Fruit fly (Drosophila melanogaster): ENCODE measurements around the gene Ir10a.
A peak's percentile ranks its signal among the peaks of the same experiment; 100 is the strongest.

Gene Ir10a

DNA sequence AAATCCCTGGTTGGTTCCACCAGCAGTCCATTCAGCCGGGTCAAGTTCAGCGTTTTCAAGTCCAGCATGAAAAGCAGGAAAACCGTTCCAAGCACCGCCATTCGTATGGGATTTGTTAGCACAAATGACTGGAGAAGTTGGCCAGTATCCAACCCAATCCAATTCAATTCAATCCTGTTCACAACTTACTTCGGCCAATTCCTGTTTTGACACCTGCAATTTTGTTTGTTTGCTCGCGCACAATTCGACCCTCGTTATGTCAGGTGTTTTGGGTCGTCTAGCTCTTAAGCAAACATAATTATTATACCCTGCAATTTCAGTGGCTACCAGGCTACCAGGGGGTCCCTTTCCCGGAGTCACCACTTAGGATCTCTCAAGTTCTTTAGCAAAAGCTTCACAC is at the start of gene Ir10a:
TSS of gene Ir10a (minus strand) at position 101 of the 400 bp plus-strand sequence.
- no peak for TF ChIP-seq noc (tag; optimal IDR thresholded peaks at IDR 0.05)

DNA sequence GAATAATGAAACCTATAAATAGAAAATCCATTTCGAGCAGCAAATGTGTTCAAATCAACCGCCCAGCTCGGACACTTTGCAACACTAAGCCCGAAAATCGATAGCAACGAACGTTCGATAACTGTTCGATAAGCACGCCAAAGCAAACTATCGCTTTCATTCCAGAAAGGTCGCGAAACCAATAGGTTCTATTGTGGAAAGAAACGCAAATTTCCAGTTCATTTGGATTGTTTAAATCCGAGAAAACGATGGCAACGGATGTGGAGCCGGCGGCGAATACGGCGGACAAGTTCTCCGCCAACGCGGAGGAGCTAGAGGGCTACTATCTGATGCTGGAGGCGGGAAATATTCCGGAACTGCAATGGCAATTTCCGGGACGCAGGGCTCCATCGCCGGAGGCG is 48.1 kb upstream of the Ir10a start, which contains the start of gene Pa1:
TSS of gene Pa1 (plus strand) at position 156 of the 401 bp plus-strand sequence.
- no peak for TF ChIP-seq noc (tag; optimal IDR thresholded peaks at IDR 0.05)

DNA sequence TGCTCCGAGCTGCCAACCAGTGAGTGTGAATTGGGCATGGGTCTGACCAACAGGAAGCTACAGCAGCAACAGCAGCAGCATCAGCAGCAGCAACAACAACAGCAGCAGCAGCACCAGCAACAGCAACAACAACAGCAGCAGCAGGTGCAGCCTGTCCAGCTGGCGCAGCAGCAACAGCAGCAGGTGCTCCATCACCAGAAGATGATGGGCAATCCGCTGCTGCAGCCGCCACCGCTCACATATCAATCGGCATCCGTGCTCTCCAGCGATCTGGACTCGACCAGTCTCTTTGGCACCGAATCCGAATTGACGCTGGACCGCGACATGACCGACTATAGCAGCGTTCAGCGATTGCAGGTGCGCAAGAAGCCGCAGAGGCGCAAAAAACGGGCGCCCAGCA is 45.6 kb upstream of the Ir10a start:
- TF ChIP-seq noc (tag; optimal IDR thresholded peaks at IDR 0.05), result no peak

DNA sequence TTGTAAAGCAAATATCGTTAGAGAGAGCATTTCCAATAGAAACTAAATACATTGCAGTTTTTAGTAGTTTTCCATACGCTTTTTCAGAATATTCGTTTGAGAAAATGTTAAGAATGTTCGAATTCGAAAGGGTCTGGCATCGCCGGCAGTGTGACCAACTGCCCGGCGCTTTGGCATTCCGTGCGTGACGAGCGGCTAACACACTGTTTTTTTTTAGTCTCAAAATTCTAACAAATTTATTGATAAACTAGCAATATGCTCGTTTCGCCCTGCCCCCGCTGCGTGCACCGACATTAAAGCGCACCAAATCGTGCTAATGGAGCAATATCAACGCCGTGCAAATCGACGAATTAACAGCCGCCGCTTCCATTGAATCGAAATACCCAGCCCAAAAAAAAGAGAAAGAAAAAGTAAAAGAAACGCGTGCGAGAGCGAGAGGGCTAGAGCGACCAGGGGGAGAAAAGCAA is 44.7 kb upstream of the Ir10a start, which contains the start of gene dsh:
TSS of gene dsh (plus strand) at position 174 of the 467 bp plus-strand sequence.
- no peak for TF ChIP-seq noc (tag; optimal IDR thresholded peaks at IDR 0.05)

DNA sequence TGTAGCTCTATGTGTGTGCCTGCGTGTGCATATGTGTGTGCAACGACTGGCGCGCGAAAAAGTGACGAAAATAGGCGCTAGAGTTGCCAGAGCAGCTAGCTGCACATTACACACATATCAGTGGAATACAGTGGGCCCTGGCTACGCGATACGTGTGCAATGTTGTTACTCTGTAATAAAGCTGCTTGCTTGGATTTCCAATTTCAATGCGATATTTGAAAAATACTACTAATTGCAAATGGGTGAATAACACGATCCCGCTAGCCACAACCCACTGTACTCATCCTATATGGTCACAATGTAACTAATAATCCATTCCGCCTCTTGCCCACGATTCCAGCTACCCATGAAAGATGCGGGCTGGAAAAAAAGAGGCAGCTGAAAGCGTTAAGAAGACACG is 40.3 kb upstream of the Ir10a start:
- peak; percentile 93 for TF ChIP-seq noc (tag; optimal IDR thresholded peaks at IDR 0.05)

DNA sequence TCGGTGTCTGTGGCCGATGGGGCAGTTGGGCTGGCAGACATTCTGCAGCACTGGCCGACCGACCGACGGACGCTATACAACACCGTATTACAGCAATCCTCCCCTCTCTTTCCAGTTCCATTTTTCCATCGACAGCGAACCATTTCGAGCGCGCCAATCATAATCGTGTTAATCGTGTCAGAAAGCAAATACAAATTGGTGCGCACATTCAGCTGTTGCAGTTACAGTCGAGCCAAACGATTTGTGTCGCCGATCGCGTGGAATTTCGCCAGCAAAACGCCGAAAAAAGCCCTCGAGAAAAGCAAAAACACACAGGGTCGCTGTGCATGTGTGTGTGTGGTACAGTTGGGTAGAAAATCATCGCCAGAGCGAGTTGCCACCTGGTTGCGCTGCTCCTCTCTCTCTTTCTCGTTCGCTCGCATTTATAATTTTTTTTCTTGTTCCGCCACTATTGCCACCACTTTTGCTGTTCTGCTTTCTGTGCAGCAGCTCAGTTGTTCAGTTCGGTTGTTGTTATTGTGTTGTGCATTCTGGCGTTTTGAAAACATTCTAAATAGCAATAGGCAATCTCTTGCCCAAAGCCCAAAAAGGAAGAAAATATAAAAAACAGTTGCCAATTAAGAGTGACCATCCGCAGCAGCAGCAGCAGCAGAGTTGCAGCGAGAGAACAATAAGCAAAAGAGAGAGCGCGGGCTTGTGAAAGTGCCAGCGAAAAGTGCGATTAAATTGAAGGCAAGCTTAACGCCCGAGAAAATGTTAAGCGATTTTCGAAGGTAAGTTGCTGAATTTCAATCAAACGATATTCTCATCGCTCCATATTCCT is 39.7 kb upstream of the Ir10a start, which contains the start of gene CG1737:
TSS of gene CG1737 (plus strand) at position 104 of the 823 bp plus-strand sequence.
- TF ChIP-seq noc (tag; optimal IDR thresholded peaks at IDR 0.05), result peak; percentile 63

DNA sequence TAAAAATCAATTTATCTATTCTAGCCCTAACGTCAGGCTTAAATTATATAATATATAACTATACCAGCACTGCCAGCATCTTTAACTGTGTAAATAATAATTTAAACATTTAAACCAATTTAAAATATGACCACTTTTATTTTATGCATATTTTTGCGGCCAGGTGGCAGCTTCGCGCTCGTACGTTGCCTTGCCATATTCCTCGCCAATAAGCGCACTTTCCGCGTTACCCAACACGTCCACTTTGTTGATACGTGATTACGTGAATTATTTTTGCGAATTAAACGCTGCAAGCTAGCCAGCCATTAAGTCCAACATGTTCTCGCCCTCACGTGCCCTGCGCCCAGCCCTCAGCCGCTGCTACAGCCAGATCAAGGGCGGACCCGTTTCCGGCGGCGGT is 38.8 kb upstream of the Ir10a start, which contains the start of gene NdufV3:
TSS of gene NdufV3 (plus strand) at position 219 of the 400 bp plus-strand sequence.
- no peak for TF ChIP-seq noc (tag; optimal IDR thresholded peaks at IDR 0.05)

DNA sequence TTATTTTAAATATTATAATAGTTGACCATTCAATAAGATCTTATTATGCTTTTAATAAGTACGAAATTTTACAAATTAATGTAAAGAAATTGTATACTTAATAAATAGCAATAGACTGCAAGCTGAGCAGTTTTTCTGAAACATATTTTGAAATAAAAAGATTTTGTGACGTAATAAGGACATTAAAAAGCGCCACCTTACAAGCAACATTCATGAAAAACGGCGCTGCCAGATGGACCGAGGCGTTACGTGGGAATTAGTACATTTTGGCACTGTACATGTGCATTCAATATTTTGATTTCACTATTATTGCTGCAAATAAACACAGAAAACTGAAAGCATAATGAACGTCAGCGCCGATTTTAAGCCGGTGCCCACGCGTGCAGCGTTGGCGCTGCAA is 37.8 kb upstream of the Ir10a start, which contains the start of gene CG1738:
TSS of gene CG1738 (plus strand) at position 221 of the 400 bp plus-strand sequence.
- no peak for TF ChIP-seq noc (tag; optimal IDR thresholded peaks at IDR 0.05)

DNA sequence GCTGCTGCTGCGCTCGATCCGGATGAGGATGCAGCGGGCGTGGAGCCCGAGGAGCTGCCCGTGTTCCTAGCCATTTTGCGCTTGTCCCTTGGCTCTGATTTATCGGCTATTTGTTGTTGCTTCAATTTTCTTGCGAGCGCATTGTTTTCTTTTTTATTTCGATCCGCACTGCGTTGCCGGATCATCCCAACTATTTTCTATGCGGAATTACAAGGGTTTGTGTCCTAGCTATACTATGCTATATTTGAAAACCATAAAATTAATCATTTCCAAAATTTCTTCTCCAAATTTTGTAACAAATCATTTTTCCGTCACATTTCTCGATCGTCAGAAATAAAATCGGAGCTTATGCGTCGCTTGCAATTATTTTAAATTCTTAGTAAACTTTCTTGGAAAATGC is 36.8 kb upstream of the Ir10a start, which contains the start of the genes GCS1 and CG11756:
TSS of gene GCS1 (minus strand) at position 193 of the 400 bp plus-strand sequence.
TSS of gene CG11756 (plus strand) at position 312 of the 400 bp plus-strand sequence.
- no peak for TF ChIP-seq noc (tag; optimal IDR thresholded peaks at IDR 0.05)

DNA sequence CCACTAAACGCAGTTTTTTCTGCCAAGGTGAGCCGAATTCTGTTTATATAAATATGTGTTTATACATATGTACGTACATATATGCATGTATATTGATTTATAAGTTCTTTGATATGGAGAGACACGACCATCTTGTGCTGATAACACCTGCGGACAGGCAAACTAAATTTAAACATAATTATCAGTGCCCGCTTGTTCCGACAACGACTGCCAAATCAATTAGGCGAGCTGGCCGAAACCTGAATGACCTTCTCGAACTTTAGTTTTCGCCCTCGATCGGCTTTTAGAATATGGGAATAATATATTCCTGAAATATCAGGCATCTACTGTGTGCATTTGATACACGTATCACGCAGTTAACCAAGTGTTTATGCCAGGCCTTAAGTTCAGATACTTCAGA is 31.8 kb upstream of the Ir10a start:
- TF ChIP-seq noc (tag; optimal IDR thresholded peaks at IDR 0.05), result peak; percentile 70

DNA sequence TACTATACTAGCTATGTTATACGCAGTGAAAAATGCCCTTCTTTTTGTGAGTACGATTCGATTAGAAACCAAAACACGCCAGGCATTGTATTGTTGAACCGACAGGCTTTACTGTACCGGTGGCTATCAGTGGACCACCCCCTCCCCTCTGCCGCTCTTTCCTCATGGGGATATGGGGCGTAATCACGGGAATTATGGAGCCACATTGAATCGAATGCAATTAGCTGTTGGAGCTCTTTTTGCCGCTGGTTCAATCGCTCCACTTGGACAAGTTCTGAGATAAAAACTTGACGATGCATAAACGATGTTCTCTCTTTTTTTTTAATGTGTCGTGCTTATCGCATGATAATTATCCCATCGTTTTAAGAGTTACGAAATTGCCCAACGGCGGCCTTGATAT is 31.2 kb upstream of the Ir10a start:
- no peak for TF ChIP-seq noc (tag; optimal IDR thresholded peaks at IDR 0.05)

DNA sequence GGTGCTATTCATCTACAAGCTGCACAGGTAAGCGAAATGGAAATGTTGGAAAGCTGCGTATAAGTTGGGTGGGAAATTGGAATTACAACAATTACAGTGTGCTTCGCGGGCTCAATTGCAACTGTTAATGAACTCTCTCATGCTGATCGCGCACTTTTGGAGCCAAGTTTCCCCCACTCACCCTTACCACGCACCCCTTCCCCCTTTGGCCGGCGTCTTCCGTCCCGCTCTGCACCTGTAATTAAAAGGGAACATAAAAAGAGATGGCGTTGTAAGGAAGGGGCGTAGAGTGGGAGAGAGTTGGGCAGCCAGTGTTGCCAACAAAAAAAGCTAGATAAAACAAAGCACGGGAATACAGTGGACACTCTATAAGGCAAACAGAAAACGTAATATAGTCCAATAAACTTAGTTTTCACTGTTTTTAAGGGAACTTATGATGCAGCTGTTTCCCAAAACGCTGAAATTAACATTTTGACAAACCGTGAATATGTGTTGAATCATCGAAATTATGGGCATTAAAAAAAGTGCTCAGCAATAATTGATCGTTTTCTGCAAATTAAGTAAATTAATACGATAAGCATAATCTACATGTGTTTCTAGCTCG is 29.8 kb upstream of the Ir10a start:
- TF ChIP-seq noc (tag; optimal IDR thresholded peaks at IDR 0.05), result no peak

DNA sequence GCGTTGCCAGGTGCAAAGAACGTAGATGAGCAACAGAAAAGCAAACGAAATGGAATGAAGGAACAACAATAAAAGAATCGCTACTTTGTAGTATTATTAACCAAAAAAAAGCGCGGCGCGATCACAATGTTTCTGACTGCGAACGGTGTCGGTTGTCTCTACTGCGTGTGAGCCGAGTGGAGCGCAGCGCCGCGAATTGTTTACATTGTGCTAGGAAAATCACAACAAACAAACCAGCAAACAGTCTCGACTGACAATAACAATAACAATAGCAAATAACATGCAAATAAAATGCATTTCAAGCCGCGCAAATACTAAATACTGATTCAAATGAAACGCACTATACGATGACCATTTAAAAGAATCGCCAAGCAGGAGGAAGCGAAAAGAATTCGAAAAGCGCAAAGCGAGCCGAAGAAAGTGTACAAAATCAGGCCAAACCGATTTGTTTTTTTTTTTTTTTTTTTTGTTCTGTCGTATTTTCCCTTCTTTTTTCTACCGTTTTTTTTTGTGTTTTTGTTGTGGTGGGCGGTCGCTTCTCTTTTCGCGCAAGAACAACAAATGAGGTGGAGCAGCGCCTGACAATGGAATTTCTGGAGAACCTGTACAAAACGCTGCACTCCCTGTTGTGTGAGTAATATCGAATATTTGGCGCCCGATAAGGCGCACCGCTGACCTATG is 29.0 kb upstream of the Ir10a start, which contains the start of the genes CG34348 and Kap3:
TSS of gene CG34348 (plus strand) at position 6 of the 681 bp plus-strand sequence.
TSS of gene Kap3 (minus strand) at position 217 of the 681 bp plus-strand sequence.
- TF ChIP-seq noc (tag; optimal IDR thresholded peaks at IDR 0.05), result no peak

DNA sequence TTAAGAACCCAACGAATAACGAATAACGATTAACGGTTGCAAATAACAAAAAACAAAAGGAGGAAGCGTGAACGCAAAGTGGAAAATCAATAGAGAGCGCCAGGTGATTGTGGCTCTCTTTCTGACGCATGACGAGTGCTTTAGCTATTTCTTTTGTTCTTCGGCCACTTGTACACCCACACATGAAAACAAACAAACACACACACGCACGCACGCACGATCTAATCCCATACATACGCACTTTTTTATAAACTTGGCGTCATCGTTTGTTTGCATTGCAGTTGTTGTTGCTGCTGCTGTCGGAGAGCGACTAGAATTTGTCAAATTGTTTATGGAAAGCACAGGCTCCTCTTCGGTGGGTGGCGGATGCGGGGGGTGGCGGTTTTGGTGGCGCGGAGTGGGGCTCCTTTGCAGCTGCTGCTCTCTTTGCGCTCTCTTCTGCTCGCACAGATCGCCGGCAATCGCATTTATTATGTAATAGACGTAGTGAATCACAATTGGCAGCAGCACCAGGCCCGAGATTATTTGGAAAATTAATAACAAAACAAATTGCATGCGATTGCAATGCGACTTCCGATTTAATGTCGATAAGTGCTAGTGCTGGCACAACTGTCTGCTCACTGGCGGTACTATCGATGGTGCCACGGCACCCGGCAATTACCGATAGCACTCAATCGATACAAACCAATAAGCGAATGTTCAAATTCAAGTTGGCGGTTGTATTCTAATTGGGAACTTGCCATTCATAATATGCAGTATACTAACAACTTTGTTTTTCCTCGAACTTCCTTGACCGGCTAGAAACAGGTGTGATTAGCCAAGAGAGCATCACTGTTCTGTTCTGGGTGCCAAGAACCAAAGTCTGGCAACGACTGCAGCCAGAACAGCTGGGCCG is 28.2 kb upstream of the Ir10a start:
- peak; percentile 6 for TF ChIP-seq noc (tag; optimal IDR thresholded peaks at IDR 0.05)

Data from whole organism, larva.